Fruit fly (Drosophila melanogaster) whole organism, embryonic: ENCODE measurements around the gene GstD4.

Source experiments
- Abd-B ChIP-seq: fragments of 200-800 bp; sonication (Bioruptor generic); optimal IDR thresholded peaks from 2 replicates; lab custom pipeline; 2018; ENCODE audit warnings: missing biosample characterization, mild to moderate bottlenecking, missing genetic modification characterization, moderate library complexity
- B-H2 ChIP-seq: fragments of 200-800 bp; sonication (Bioruptor generic); optimal IDR thresholded peaks from 2 replicates; lab custom pipeline; 2018; ENCODE audit warnings: missing biosample characterization, mild to moderate bottlenecking, missing genetic modification characterization
- CG1024 ChIP-seq: fragments of 200-800 bp; sonication (Bioruptor generic); IDR thresholded peaks from 2 replicates; pipeline ENCODE4 v1.3.6; 2022; ENCODE audit warnings: missing biosample characterization, missing genetic modification characterization
- CG12299 ChIP-seq: fragments of 200-800 bp; sonication (Bioruptor generic); optimal IDR thresholded peaks from 2 replicates; lab custom pipeline; 2018; ENCODE audit warnings: missing biosample characterization, mild to moderate bottlenecking, missing genetic modification characterization
- CG12391 ChIP-seq: fragments of 200-800 bp; sonication (Bioruptor generic); optimal IDR thresholded peaks from 3 replicates; lab custom pipeline; 2018; ENCODE audit warnings: missing biosample characterization, mild to moderate bottlenecking, missing genetic modification characterization, moderate library complexity
- CG13894 ChIP-seq: fragments of 200-800 bp; sonication (Bioruptor generic); optimal IDR thresholded peaks from 3 replicates; lab custom pipeline; 2018; ENCODE audit warnings: missing biosample characterization, mild to moderate bottlenecking, missing genetic modification characterization, moderate library complexity
- CG14860 ChIP-seq: fragments of 200-800 bp; sonication (Bioruptor generic); IDR thresholded peaks from 3 replicates; pipeline ENCODE4 v1.3.6; 2022; ENCODE audit warnings: missing biosample characterization, missing genetic modification characterization; ENCODE audit not compliant: partially characterized antibody
- CG15073 ChIP-seq: fragments of 200-800 bp; sonication (Bioruptor generic); optimal IDR thresholded peaks from 2 replicates; lab custom pipeline; 2016; ENCODE audit warnings: missing biosample characterization, missing genetic modification characterization
- CG15514 ChIP-seq: fragments of 200-800 bp; sonication (Bioruptor generic); optimal IDR thresholded peaks from 3 replicates; lab custom pipeline; 2017; ENCODE audit warnings: missing biosample characterization, missing genetic modification characterization, mild to moderate bottlenecking, moderate library complexity, missing genetic modification reagents
- CG2120 ChIP-seq: fragments of 200-800 bp; sonication (Bioruptor generic); optimal IDR thresholded peaks from 3 replicates; lab custom pipeline; 2016; ENCODE audit warnings: missing biosample characterization, missing genetic modification characterization
- CG7963 ChIP-seq: fragments of 200-800 bp; sonication (Bioruptor generic); IDR thresholded peaks from 3 replicates; pipeline ENCODE4 v1.3.6; 2022; ENCODE audit warnings: missing biosample characterization, missing genetic modification characterization; ENCODE audit not compliant: partially characterized antibody
- CG9797 ChIP-seq: fragments of 200-800 bp; sonication (Bioruptor generic); optimal IDR thresholded peaks from 3 replicates; lab custom pipeline; 2018; ENCODE audit warnings: missing biosample characterization, mild to moderate bottlenecking, missing genetic modification characterization
- Dll ChIP-seq: fragments of 200-800 bp; sonication (Bioruptor generic); IDR thresholded peaks from 4 replicates; pipeline ENCODE4 v1.3.6; 2022; ENCODE audit warnings: missing biosample characterization, missing genetic modification characterization; ENCODE audit not compliant: partially characterized antibody
- Dp ChIP-seq: fragments of 200-800 bp; sonication (Bioruptor generic); optimal IDR thresholded peaks from 2 replicates; lab custom pipeline; 2018; ENCODE audit warnings: missing biosample characterization, mild to moderate bottlenecking, missing genetic modification characterization, moderate library complexity
- Fer1 ChIP-seq: fragments of 200-800 bp; sonication (Bioruptor generic); optimal IDR thresholded peaks from 2 replicates; lab custom pipeline; 2017; ENCODE audit warnings: missing biosample characterization, mild to moderate bottlenecking, missing genetic modification characterization
- HLH4C ChIP-seq: fragments of 200-800 bp; sonication (Bioruptor generic); IDR thresholded peaks from 3 replicates; pipeline ENCODE4 v1.3.6; 2022; ENCODE audit warnings: missing biosample characterization, missing genetic modification characterization; ENCODE audit not compliant: partially characterized antibody
- HLHmδ ChIP-seq: fragments of 200-800 bp; sonication (Bioruptor generic); optimal IDR thresholded peaks from 2 replicates; lab custom pipeline; 2018; ENCODE audit warnings: missing biosample characterization, mild to moderate bottlenecking, missing genetic modification characterization, moderate library complexity
- MESR4 ChIP-seq: fragments of 200-800 bp; sonication (Bioruptor generic); optimal IDR thresholded peaks from 2 replicates; lab custom pipeline; 2018; ENCODE audit warnings: missing biosample characterization, mild to moderate bottlenecking, missing genetic modification characterization, moderate library complexity
- Myb ChIP-seq: fragments of 200-800 bp; sonication (Bioruptor generic); optimal IDR thresholded peaks from 2 replicates; lab custom pipeline; 2016; ENCODE audit warnings: missing biosample characterization, missing genetic modification characterization
- Nf-YB ChIP-seq: fragments of 200-800 bp; sonication (Bioruptor generic); optimal IDR thresholded peaks from 3 replicates; lab custom pipeline; 2019; ENCODE audit warnings: missing biosample characterization, mild to moderate bottlenecking, missing genetic modification characterization, moderate library complexity
- Opbp ChIP-seq: fragments of 200-800 bp; sonication (Bioruptor generic); IDR thresholded peaks from 3 replicates; pipeline ENCODE4 v1.3.6; 2022; ENCODE audit warnings: missing biosample characterization, missing genetic modification characterization; ENCODE audit not compliant: partially characterized antibody
- PHDP ChIP-seq: fragments of 200-800 bp; sonication (Bioruptor generic); optimal IDR thresholded peaks from 3 replicates; lab custom pipeline; 2018; ENCODE audit warnings: missing biosample characterization, mild to moderate bottlenecking, missing genetic modification characterization, moderate library complexity
- Ravus ChIP-seq: fragments of 200-800 bp; sonication (Bioruptor generic); IDR thresholded peaks from 2 replicates; pipeline ENCODE4 v1.3.6; 2022; ENCODE audit warnings: missing biosample characterization, missing genetic modification characterization
- Scr ChIP-seq: fragments of 200-800 bp; sonication (Bioruptor generic); IDR thresholded peaks from 2 replicates; pipeline ENCODE4 v1.3.6; 2022; ENCODE audit warnings: missing biosample characterization, missing genetic modification characterization; ENCODE audit not compliant: partially characterized antibody
- Vsx1 ChIP-seq: fragments of 200-800 bp; sonication (Bioruptor generic); optimal IDR thresholded peaks from 2 replicates; lab custom pipeline; 2017; ENCODE audit warnings: missing biosample characterization, mild to moderate bottlenecking, missing genetic modification characterization, missing genetic modification reagents
- Xrp1 ChIP-seq: fragments of 200-800 bp; sonication (Bioruptor generic); IDR thresholded peaks from 2 replicates; pipeline ENCODE4 v1.3.6; 2022; ENCODE audit warnings: missing biosample characterization, missing genetic modification characterization
- bigmax ChIP-seq: fragments of 200-800 bp; sonication (Bioruptor generic); optimal IDR thresholded peaks from 2 replicates; lab custom pipeline; 2018; ENCODE audit warnings: missing biosample characterization, mild to moderate bottlenecking, missing genetic modification characterization
- caup ChIP-seq: fragments of 200-800 bp; sonication (Bioruptor generic); optimal IDR thresholded peaks from 3 replicates; lab custom pipeline; 2017; ENCODE audit warnings: missing biosample characterization, mild to moderate bottlenecking, missing genetic modification characterization, moderate library complexity; ENCODE audit not compliant: severe bottlenecking
- eyg ChIP-seq: fragments of 200-800 bp; sonication (Bioruptor generic); optimal IDR thresholded peaks from 3 replicates; lab custom pipeline; 2016; ENCODE audit warnings: missing biosample characterization, missing genetic modification characterization
- fd96Cb ChIP-seq: fragments of 200-800 bp; sonication (Bioruptor generic); optimal IDR thresholded peaks from 2 replicates; lab custom pipeline; 2018; ENCODE audit warnings: missing biosample characterization, mild to moderate bottlenecking, missing genetic modification characterization, moderate library complexity
- her ChIP-seq: fragments of 200-800 bp; sonication (Bioruptor generic); optimal IDR thresholded peaks from 2 replicates; lab custom pipeline; 2016; ENCODE audit warnings: missing biosample characterization, missing genetic modification characterization
- inv ChIP-seq: fragments of 200-800 bp; sonication (Bioruptor generic); IDR thresholded peaks from 2 replicates; pipeline ENCODE4 v1.3.6; 2022; ENCODE audit warnings: missing biosample characterization, missing genetic modification characterization; ENCODE audit not compliant: partially characterized antibody
- jumu ChIP-seq: fragments of 200-800 bp; sonication (Bioruptor generic); optimal IDR thresholded peaks from 3 replicates; lab custom pipeline; 2016; ENCODE audit warnings: missing biosample characterization, missing genetic modification characterization
- kah ChIP-seq: fragments of 200-800 bp; sonication (Bioruptor generic); optimal IDR thresholded peaks from 2 replicates; lab custom pipeline; 2018; ENCODE audit warnings: missing biosample characterization, mild to moderate bottlenecking, missing genetic modification characterization
- kay ChIP-seq: fragments of 200-800 bp; sonication (Bioruptor generic); optimal IDR thresholded peaks from 2 replicates; lab custom pipeline; 2016; ENCODE audit warnings: missing biosample characterization, missing genetic modification characterization
- kni ChIP-seq: fragments of 200-800 bp; sonication (Bioruptor generic); optimal IDR thresholded peaks from 3 replicates; lab custom pipeline; 2017; ENCODE audit warnings: mild to moderate bottlenecking, missing biosample characterization, missing genetic modification reagents, missing genetic modification characterization
- knrl ChIP-seq: fragments of 200-800 bp; sonication (Bioruptor generic); IDR thresholded peaks from 3 replicates; pipeline ENCODE4 v1.3.6; 2022; ENCODE audit warnings: missing biosample characterization, missing genetic modification characterization; ENCODE audit not compliant: partially characterized antibody
- lilli ChIP-seq: fragments of 200-800 bp; sonication (Bioruptor generic); optimal IDR thresholded peaks from 3 replicates; lab custom pipeline; 2016; ENCODE audit warnings: missing biosample characterization, missing genetic modification characterization
- nom ChIP-seq: fragments of 200-800 bp; sonication (Bioruptor generic); optimal IDR thresholded peaks from 2 replicates; lab custom pipeline; 2017; ENCODE audit warnings: missing biosample characterization, missing genetic modification characterization, mild to moderate bottlenecking, moderate library complexity, missing genetic modification reagents
- pb ChIP-seq: fragments of 200-800 bp; sonication (Bioruptor generic); optimal IDR thresholded peaks from 3 replicates; lab custom pipeline; 2016; ENCODE audit warnings: missing biosample characterization, missing genetic modification characterization
- repo ChIP-seq: fragments of 200-800 bp; sonication (Bioruptor generic); optimal IDR thresholded peaks from 2 replicates; lab custom pipeline; 2016; ENCODE audit warnings: missing biosample characterization, missing genetic modification characterization
- row ChIP-seq: fragments of 200-800 bp; sonication (Bioruptor generic); IDR thresholded peaks from 3 replicates; pipeline ENCODE4 v1.3.6; 2022; ENCODE audit warnings: missing biosample characterization, missing genetic modification characterization
- sd ChIP-seq: fragments of 200-800 bp; sonication (Bioruptor generic); optimal IDR thresholded peaks from 3 replicates; lab custom pipeline; 2018; ENCODE audit warnings: missing biosample characterization, mild to moderate bottlenecking, missing genetic modification characterization, moderate library complexity
- sna ChIP-seq: fragments of 200-800 bp; sonication (Bioruptor generic); IDR thresholded peaks from 2 replicates; pipeline ENCODE4 v1.3.6; 2022; ENCODE audit warnings: missing biosample characterization, missing genetic modification characterization; ENCODE audit not compliant: partially characterized antibody
- stc ChIP-seq: fragments of 200-800 bp; sonication (Bioruptor generic); IDR thresholded peaks from 2 replicates; pipeline ENCODE4 v1.3.6; 2022; ENCODE audit warnings: missing biosample characterization, missing genetic modification characterization
- trem ChIP-seq: fragments of 200-800 bp; optimal IDR thresholded peaks from 3 replicates; lab custom pipeline; 2019; ENCODE audit warnings: missing biosample characterization, mild to moderate bottlenecking, missing genetic modification characterization, moderate library complexity
- vnd ChIP-seq: fragments of 200-800 bp; sonication (Bioruptor generic); IDR thresholded peaks from 3 replicates; pipeline ENCODE4 v1.3.6; 2022; ENCODE audit warnings: missing biosample characterization, missing genetic modification characterization; ENCODE audit not compliant: partially characterized antibody
- zen ChIP-seq: fragments of 200-800 bp; sonication (Bioruptor generic); optimal IDR thresholded peaks from 3 replicates; lab custom pipeline; 2018; ENCODE audit warnings: missing biosample characterization, mild to moderate bottlenecking, missing genetic modification characterization, moderate library complexity

Gene GstD4

DNA sequence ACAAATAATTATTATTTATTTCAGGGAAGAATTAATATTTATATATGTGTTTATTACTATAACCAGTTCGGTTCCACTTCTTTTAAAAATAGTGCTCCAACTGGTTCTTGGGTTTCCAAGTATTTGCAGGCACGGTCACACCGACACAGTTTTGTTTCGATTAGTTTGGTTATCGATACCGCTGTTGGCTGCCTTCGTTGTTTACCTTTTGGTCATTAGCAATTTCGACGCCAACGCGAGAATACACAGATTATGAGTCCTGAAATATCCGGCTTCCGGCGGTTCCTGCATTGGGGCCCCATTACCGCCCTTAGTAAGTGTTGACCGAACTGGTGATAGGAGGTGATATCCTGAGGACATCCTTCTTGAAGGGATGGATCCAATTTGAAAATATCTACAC, 34.3 kb downstream of the GstD4 start, which contains the start of gene CG5196 (continued):
- TF ChIP-seq lilli (GFP tag; lab: Kevin White, UChicago) = peak; percentile 11
- 0 out of 2 replicates have a peak, but pooled peaks have one; percentile 25 for TF ChIP-seq stc (GFP tag; lab: Robert Waterston, UW)
- peak; percentile 47 for TF ChIP-seq bigmax
- no peak for TF ChIP-seq kay (GFP tag; lab: Kevin White, UChicago)
- TF ChIP-seq nom (GFP tag; lab: Kevin White, UChicago) = peak; percentile 45
- peak; percentile 15 for TF ChIP-seq Myb (GFP tag; lab: Kevin White, UChicago)
- TF ChIP-seq Vsx1 (GFP tag; lab: Kevin White, UChicago) = peak; percentile 31
- peak; percentile 70 for TF ChIP-seq HLH4C (GFP tag; lab: Robert Waterston, UW)
- TF ChIP-seq HLHmδ (GFP tag; lab: Kevin White, UChicago) = peak; percentile 49
- TF ChIP-seq CG2120 = peak; percentile 23
- TF ChIP-seq Scr (GFP tag; lab: Robert Waterston, UW) = peak; percentile 65
- peak; percentile 80 for TF ChIP-seq Dp
- peak; percentile 24 for TF ChIP-seq CG12299
- peak; percentile 72 for TF ChIP-seq Opbp (GFP tag; lab: Robert Waterston, UW)
- peak; percentile 88 for TF ChIP-seq CG9797 (GFP tag; lab: Kevin White, UChicago)
- no peak for TF ChIP-seq Ravus (GFP tag; lab: Robert Waterston, UW)
- peak; percentile 40 for TF ChIP-seq PHDP (tag; lab: Kevin White, UChicago)
- TF ChIP-seq her (GFP tag; lab: Kevin White, UChicago) = peak; percentile 13
- TF ChIP-seq kni = peak; percentile 34
- peak; percentile 99 for TF ChIP-seq CG15514 (GFP tag; lab: Kevin White, UChicago)
- TF ChIP-seq CG12391 = peak; percentile 35
- peak; percentile 30 for TF ChIP-seq sd (tag; lab: Kevin White, UChicago)
- peak; percentile 61; the same call in 2 of the 3 replicates for TF ChIP-seq vnd (GFP tag; lab: Robert Waterston, UW)
- peak; percentile 51 for TF ChIP-seq B-H2
- TF ChIP-seq caup = peak; percentile 18
- no peak for TF ChIP-seq eyg (GFP tag; lab: Kevin White, UChicago)
- TF ChIP-seq MESR4 (GFP tag; lab: Kevin White, UChicago) = peak; percentile 85
- TF ChIP-seq Fer1 (GFP tag; lab: Kevin White, UChicago) = peak; percentile 38
- TF ChIP-seq sna = peak; percentile 60
- TF ChIP-seq row (GFP tag; lab: Robert Waterston, UW) = peak; percentile 74
- TF ChIP-seq Xrp1 (GFP tag; lab: Robert Waterston, UW) = 0 out of 2 replicates have a peak, but pooled peaks have one; percentile 12
- TF ChIP-seq Abd-B = peak; percentile 43
- TF ChIP-seq Nf-YB (GFP tag; lab: Kevin White, UChicago) = peak; percentile 29
- TF ChIP-seq CG1024 (GFP tag; lab: Robert Waterston, UW) = no peak
- TF ChIP-seq inv = peak; percentile 51; the same call in 1 of the 2 replicates
- peak; percentile 9 for TF ChIP-seq repo (GFP tag; lab: Kevin White, UChicago)
- TF ChIP-seq jumu (GFP tag; lab: Kevin White, UChicago) = peak; percentile 5
- TF ChIP-seq CG14860 (GFP tag; lab: Robert Waterston, UW) = peak; percentile 27; the same call in 2 of the 3 replicates
- no peak for TF ChIP-seq CG15073 (GFP tag; lab: Kevin White, UChicago)
- TF ChIP-seq kah = peak; percentile 17
- peak; percentile 66 for TF ChIP-seq knrl
- peak; percentile 76 for TF ChIP-seq trem (tag; lab: Kevin White, UChicago)
- TF ChIP-seq zen (tag; lab: Kevin White, UChicago) = peak; percentile 89
- peak; percentile 51 for TF ChIP-seq CG13894
- peak; percentile 26 for TF ChIP-seq pb (GFP tag; lab: Kevin White, UChicago)
- peak; percentile 64 for TF ChIP-seq Dll (GFP tag; lab: Robert Waterston, UW)
- TF ChIP-seq CG7963 (GFP tag; lab: Robert Waterston, UW) = peak; percentile 55; the same call in 2 of the 3 replicates
- TF ChIP-seq fd96Cb (tag; lab: Kevin White, UChicago) = no peak
